Fruit fly (Drosophila melanogaster): ENCODE measurements around the gene slo.
A peak's percentile ranks its signal among the peaks of the same experiment; 100 is the strongest.

Gene slo

DNA sequence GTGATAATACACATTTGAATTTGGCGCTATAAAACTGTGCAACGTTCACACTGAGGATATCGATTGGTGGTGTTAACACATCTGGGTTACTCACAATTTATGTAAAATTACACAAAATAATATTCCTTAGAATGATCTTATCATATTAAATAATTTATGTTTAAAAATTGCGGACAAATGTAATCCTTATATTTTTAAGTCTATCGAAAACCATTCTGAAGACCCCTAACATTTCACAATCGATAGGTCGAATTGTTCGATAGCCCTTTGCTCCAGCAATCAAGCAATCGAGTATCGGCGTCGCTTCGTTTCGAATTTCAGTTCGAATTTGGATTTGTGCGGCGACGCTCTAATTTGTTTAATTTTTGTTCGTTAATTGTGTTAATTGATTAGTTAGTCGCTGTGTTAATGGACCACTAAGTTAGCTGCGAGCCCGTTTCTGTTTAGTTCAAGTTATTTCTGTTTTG lies 91.3 kb downstream of the slo start, which contains the start of gene asp (continued):
- no peak for TF ChIP-seq nerfin-1 (tag; optimal IDR thresholded peaks at IDR 0.05)
- peak; percentile 82 for TF ChIP-seq hbn (GFP tag; IDR thresholded peaks at IDR 0.05; ENCODE audit: partially characterized antibody)
- no peak for TF ChIP-seq CG31365 (tag; optimal IDR thresholded peaks at IDR 0.05)
- TF ChIP-seq ken (GFP tag; IDR thresholded peaks at IDR 0.05) = no peak
- TF ChIP-seq CG9876 (GFP tag; optimal IDR thresholded peaks at IDR 0.05) = no peak
- peak; percentile 5 for TF ChIP-seq ind (GFP tag; optimal IDR thresholded peaks at IDR 0.05)
- peak; percentile 83 for TF ChIP-seq ato (GFP tag; IDR thresholded peaks at IDR 0.05; ENCODE audit: partially characterized antibody)
- TF ChIP-seq CG12219 (GFP tag; optimal IDR thresholded peaks at IDR 0.05) = no peak
- no peak for TF ChIP-seq Poxn (GFP tag; IDR thresholded peaks at IDR 0.05)
- no peak for TF ChIP-seq CG10321 (GFP tag; IDR thresholded peaks at IDR 0.05)
- TF ChIP-seq fd64A (GFP tag; optimal IDR thresholded peaks at IDR 0.05) = no peak
- TF ChIP-seq CG7839 (tag; optimal IDR thresholded peaks at IDR 0.05) = no peak
- no peak for TF ChIP-seq CG12071 (GFP tag; optimal IDR thresholded peaks at IDR 0.05)
- TF ChIP-seq Dref (GFP tag; IDR thresholded peaks at IDR 0.05) = peak; percentile 93
- no peak for TF ChIP-seq schlank (tag; optimal IDR thresholded peaks at IDR 0.05)
- no peak for TF ChIP-seq Bdp1 (GFP tag; optimal IDR thresholded peaks at IDR 0.05)
- no peak for TF ChIP-seq B-H2 (GFP tag; optimal IDR thresholded peaks at IDR 0.05)
- no peak for TF ChIP-seq Ptx1 (GFP tag; IDR thresholded peaks at IDR 0.05)
- no peak for TF ChIP-seq pfk (GFP tag; optimal IDR thresholded peaks at IDR 0.05)
- TF ChIP-seq klu (GFP tag; IDR thresholded peaks at IDR 0.05) = no peak
- TF ChIP-seq lbe (GFP tag; optimal IDR thresholded peaks at IDR 0.05) = no peak
- no peak for TF ChIP-seq chm (GFP tag; IDR thresholded peaks at IDR 0.05)
- TF ChIP-seq wek (GFP tag; optimal IDR thresholded peaks at IDR 0.05) = peak; percentile 97
- no peak for TF ChIP-seq CG34376 (GFP tag; optimal IDR thresholded peaks at IDR 0.05)
- TF ChIP-seq PHDP (tag; optimal IDR thresholded peaks at IDR 0.05) = no peak
- no peak for TF ChIP-seq HLHmδ (GFP tag; optimal IDR thresholded peaks at IDR 0.05)
- TF ChIP-seq MTF-1 (GFP tag; optimal IDR thresholded peaks at IDR 0.05; ENCODE audit: borderline replicate concordance) = no peak
- peak; percentile 77; the same call in 1 of the 2 replicates for TF ChIP-seq tna (GFP tag; IDR thresholded peaks at IDR 0.05; ENCODE audit: partially characterized antibody)
- no peak for TF ChIP-seq CG6175 (GFP tag; IDR thresholded peaks at IDR 0.05)
- peak; percentile 39 for TF ChIP-seq Ets97D (GFP tag; optimal IDR thresholded peaks at IDR 0.05)
- no peak for TF ChIP-seq CG1832 (GFP tag; optimal IDR thresholded peaks at IDR 0.05)
- no peak for TF ChIP-seq lov (optimal IDR thresholded peaks at IDR 0.05)
- TF ChIP-seq lov (GFP tag; IDR thresholded peaks at IDR 0.05) = no peak
- TF ChIP-seq CG11695 (GFP tag; IDR thresholded peaks at IDR 0.05) = no peak
- no peak for TF ChIP-seq trh (GFP tag; optimal IDR thresholded peaks at IDR 0.05)
- peak; percentile 85 for TF ChIP-seq vnd (GFP tag; IDR thresholded peaks at IDR 0.05; ENCODE audit: partially characterized antibody)
- peak; percentile 27 for TF ChIP-seq Chrac-16 (GFP tag; optimal IDR thresholded peaks at IDR 0.05)
- TF ChIP-seq CHES-1-like (GFP tag; optimal IDR thresholded peaks at IDR 0.05) = no peak
- TF ChIP-seq Dll (GFP tag; IDR thresholded peaks at IDR 0.05; ENCODE audit: partially characterized antibody) = peak; percentile 93
- no peak for TF ChIP-seq TFAM (GFP tag; optimal IDR thresholded peaks at IDR 0.05)
- no peak for TF ChIP-seq CG17359 (tag; optimal IDR thresholded peaks at IDR 0.05)
- no peak for TF ChIP-seq cad (GFP tag; optimal IDR thresholded peaks at IDR 0.05)
- TF ChIP-seq CG4820 (GFP tag; optimal IDR thresholded peaks at IDR 0.05) = no peak
- no peak for TF ChIP-seq CG17385 (GFP tag; optimal IDR thresholded peaks at IDR 0.05)
- no peak for TF ChIP-seq eyg (GFP tag; optimal IDR thresholded peaks at IDR 0.05)
- peak; percentile 80 for TF ChIP-seq Bgb (GFP tag; IDR thresholded peaks at IDR 0.05; ENCODE audit: partially characterized antibody)
- no peak for TF ChIP-seq CG4328 (GFP tag; optimal IDR thresholded peaks at IDR 0.05)
- no peak for TF ChIP-seq Optix (GFP tag; IDR thresholded peaks at IDR 0.05)
- TF ChIP-seq mam (GFP tag; optimal IDR thresholded peaks at IDR 0.05) = peak; percentile 4
- TF ChIP-seq trem (tag; optimal IDR thresholded peaks at IDR 0.05) = peak; percentile 81
- no peak for TF ChIP-seq sc (optimal IDR thresholded peaks at IDR 0.05)
- no peak for TF ChIP-seq sc (GFP tag; optimal IDR thresholded peaks at IDR 0.05)
